Worm (Caenorhabditis elegans) whole organism, L4 larva: ENCODE results near the gene parg-1.

Experiments
- F10B5.3 ChIP-seq: sonication (generic microtip); optimal IDR thresholded peaks from 2 replicates; lab custom pipeline; 2016; ENCODE audit warnings: mild to moderate bottlenecking, missing genetic modification characterization, missing compliant biosample characterization
- F44E2.7 ChIP-seq: fragments of 200-800 bp; sonication (Bioruptor generic); IDR thresholded peaks from 2 replicates; pipeline ENCODE4 v2.1.2; 2022; ENCODE audit warnings: missing genetic modification characterization, missing compliant biosample characterization
- ZK546.5 ChIP-seq, 2 experiments: sonication (generic microtip); optimal IDR thresholded peaks; 2 replicates each; lab custom pipeline; 2017; ENCODE audit warnings: missing biosample characterization in 2 of 2, missing genetic modification characterization in 2 of 2
- aha-1 ChIP-seq: fragments of 150-350 bp; peaks from one replicate; lab custom pipeline; 2014; ENCODE audit warnings: missing biosample characterization, missing genetic modification characterization
- ceh-28 ChIP-seq: fragments of 150-350 bp; optimal IDR thresholded peaks from 2 replicates; lab custom pipeline; 2014; ENCODE audit warnings: missing biosample characterization, missing genetic modification reagents, missing genetic modification characterization
- ceh-44 ChIP-seq: fragments of 200-800 bp; sonication (Bioruptor generic); IDR thresholded peaks from 2 replicates; pipeline ENCODE4 v1.3.6; 2022; ENCODE audit warnings: missing genetic modification reagents, missing genetic modification characterization, missing compliant biosample characterization
- ceh-82 ChIP-seq: sonication (generic microtip); optimal IDR thresholded peaks from 2 replicates; lab custom pipeline; 2017; ENCODE audit warnings: missing biosample characterization, missing genetic modification characterization
- ces-1 ChIP-seq: fragments of 150-350 bp; sonication (generic microtip); optimal IDR thresholded peaks from 4 replicates; lab custom pipeline; 2014; ENCODE audit warnings: missing biosample characterization, missing genetic modification reagents, missing genetic modification characterization
- ctbp-1 ChIP-seq: fragments of 200-800 bp; sonication (Bioruptor generic); IDR thresholded peaks from 2 replicates; pipeline ENCODE4 v1.3.6; 2022; ENCODE audit warnings: missing genetic modification reagents, missing genetic modification characterization, missing compliant biosample characterization
- daf-12 ChIP-seq: fragments of 150-350 bp; optimal IDR thresholded peaks from 2 replicates; lab custom pipeline; 2014; ENCODE audit warnings: missing biosample characterization, missing genetic modification reagents, missing genetic modification characterization
- daf-8 ChIP-seq: fragments of 200-800 bp; sonication (Bioruptor generic); IDR thresholded peaks from 2 replicates; pipeline ENCODE4 v1.3.6; 2022; ENCODE audit warnings: missing genetic modification characterization, missing compliant biosample characterization
- duxl-1 ChIP-seq: sonication (generic microtip); optimal IDR thresholded peaks from 2 replicates; lab custom pipeline; 2016; ENCODE audit warnings: mild to moderate bottlenecking, missing genetic modification characterization, moderate library complexity, missing compliant biosample characterization; ENCODE audit not compliant: poor library complexity
- egl-43 ChIP-seq: fragments of 200-800 bp; sonication (Bioruptor generic); IDR thresholded peaks from 2 replicates; pipeline ENCODE4 v1.3.6; 2022; ENCODE audit warnings: missing genetic modification reagents, missing genetic modification characterization, missing compliant biosample characterization
- fkh-10 ChIP-seq: fragments of 150-350 bp; optimal IDR thresholded peaks from 2 replicates; lab custom pipeline; 2014; ENCODE audit warnings: missing biosample characterization, missing genetic modification reagents, missing genetic modification characterization
- gei-8 ChIP-seq: fragments of 200-800 bp; sonication (Bioruptor generic); optimal IDR thresholded peaks from 2 replicates; lab custom pipeline; 2018; ENCODE audit warnings: mild to moderate bottlenecking, missing genetic modification characterization, missing compliant biosample characterization
- hlh-30 ChIP-seq: sonication (generic microtip); optimal IDR thresholded peaks from 2 replicates; lab custom pipeline; 2017; ENCODE audit warnings: antibody characterized with exemption, mild to moderate bottlenecking, missing genetic modification characterization, missing compliant biosample characterization; ENCODE audit not compliant: insufficient read depth
- hmg-1.1 ChIP-seq: fragments of 200-800 bp; sonication (Bioruptor generic); IDR thresholded peaks from 2 replicates; pipeline ENCODE4 v1.3.6; 2022; ENCODE audit warnings: missing genetic modification reagents, missing genetic modification characterization, missing compliant biosample characterization
- lin-13 ChIP-seq: fragments of 150-350 bp; optimal IDR thresholded peaks from 2 replicates; lab custom pipeline; 2014; ENCODE audit warnings: missing biosample characterization, missing genetic modification reagents, missing genetic modification characterization
- lin-15B ChIP-seq: fragments of 150-350 bp; sonication (generic microtip); optimal IDR thresholded peaks from 3 replicates; lab custom pipeline; 2014; ENCODE audit warnings: missing biosample characterization, missing genetic modification characterization
- lin-29 ChIP-seq: fragments of 200-800 bp; sonication (Bioruptor generic); IDR thresholded peaks from 2 replicates; pipeline ENCODE4 v1.3.6; 2022; ENCODE audit warnings: missing genetic modification reagents, missing genetic modification characterization, missing compliant biosample characterization
- lin-39 ChIP-seq: fragments of 150-350 bp; optimal IDR thresholded peaks from 2 replicates; lab custom pipeline; 2014; ENCODE audit warnings: missing biosample characterization, missing genetic modification reagents, missing genetic modification characterization
- lsy-2 ChIP-seq, 2 experiments: fragments of 150-350 bp in 1 of 2; sonication (generic microtip) in 1 of 2; optimal IDR thresholded peaks; 2 replicates each; lab custom pipeline; 2014 to 2017; ENCODE audit warnings: missing biosample characterization in 2 of 2, missing genetic modification characterization in 2 of 2
- madf-5 ChIP-seq, 2 experiments: fragments of 200-800 bp; sonication (Bioruptor generic); IDR thresholded peaks; 2 replicates each; pipeline ENCODE4 v1.3.6; 2022; ENCODE audit warnings: missing compliant biosample characterization in 2 of 2, missing genetic modification characterization in 2 of 2
- mdl-1 ChIP-seq, 2 experiments: fragments of 150-350 bp in 1 of 2; sonication (generic microtip) in 1 of 2; optimal IDR thresholded peaks; 2 replicates each; lab custom pipeline; 2014 to 2017; ENCODE audit warnings: missing biosample characterization in 2 of 2, missing genetic modification characterization in 2 of 2
- mdt-29 ChIP-seq: fragments of 200-800 bp; sonication (Bioruptor generic); IDR thresholded peaks from 2 replicates; pipeline ENCODE4 v1.3.6; 2022; ENCODE audit warnings: missing genetic modification reagents, missing genetic modification characterization, missing compliant biosample characterization
- mep-1 ChIP-seq: fragments of 150-350 bp; sonication (generic microtip); optimal IDR thresholded peaks from 3 replicates; lab custom pipeline; 2014; ENCODE audit warnings: missing biosample characterization, missing genetic modification characterization
- mes-2 ChIP-seq: sonication (generic microtip); optimal IDR thresholded peaks from 2 replicates; lab custom pipeline; 2016; ENCODE audit warnings: missing genotype, mild to moderate bottlenecking, missing genetic modification characterization, missing compliant biosample characterization; ENCODE audit not compliant: poor library complexity, severe bottlenecking
- nhr-10 ChIP-seq: fragments of 150-350 bp; optimal IDR thresholded peaks from 2 replicates; lab custom pipeline; 2014; ENCODE audit warnings: missing biosample characterization, missing genetic modification characterization
- nhr-102 ChIP-seq: sonication (generic microtip); optimal IDR thresholded peaks from 2 replicates; lab custom pipeline; 2016; ENCODE audit warnings: mild to moderate bottlenecking, missing genetic modification characterization, moderate library complexity, missing compliant biosample characterization
- php-3 ChIP-seq: fragments of 200-800 bp; sonication (Bioruptor generic); IDR thresholded peaks from 2 replicates; pipeline ENCODE4 v1.3.6; 2022; ENCODE audit warnings: missing genetic modification reagents, missing genetic modification characterization, missing compliant biosample characterization
- spr-1 ChIP-seq: sonication (generic microtip); optimal IDR thresholded peaks from 2 replicates; lab custom pipeline; 2016; ENCODE audit warnings: mild to moderate bottlenecking, missing genetic modification characterization, missing compliant biosample characterization
- unc-130 ChIP-seq: sonication (generic microtip); optimal IDR thresholded peaks from 2 replicates; lab custom pipeline; 2016; ENCODE audit warnings: missing genetic modification reagents, missing genetic modification characterization, missing compliant biosample characterization
- unc-39 ChIP-seq: sonication (generic microtip); optimal IDR thresholded peaks from 2 replicates; lab custom pipeline; 2017; ENCODE audit warnings: missing biosample characterization, missing genetic modification characterization
- vab-7 ChIP-seq: fragments of 200-800 bp; sonication (Bioruptor generic); IDR thresholded peaks from 2 replicates; pipeline ENCODE4 v1.3.6; 2022; ENCODE audit warnings: missing genetic modification reagents, missing genetic modification characterization, missing compliant biosample characterization

Gene parg-1

ce11 chrIV:8796246-8796645 is 50.2 kb downstream of the parg-1 start:
- TF ChIP-seq unc-39 (no peak), gei-8 (GFP tag; lab: Kevin White, UChicago) (no peak), ceh-44 (GFP tag; lab: Robert Waterston, UW) (no peak), F44E2.7 (GFP tag; lab: Robert Waterston, UW) (no peak), mep-1 (tag; lab: Kevin White, UChicago) (peak; percentile 65), ceh-28 (tag; lab: Kevin White, UChicago) (no peak), daf-12 (no peak), ctbp-1 (GFP tag; lab: Robert Waterston, UW) (0 out of 2 replicates have a peak, but pooled peaks have one; percentile 42), duxl-1 (tag; lab: Kevin White, UChicago) (no peak), unc-130 (GFP tag; lab: Kevin White, UChicago) (no peak), nhr-10 (no peak), lin-13 (GFP tag; lab: Kevin White, UChicago) (no peak), hlh-30 (tag; lab: Kevin White, UChicago) (peak; percentile 20), egl-43 (GFP tag; lab: Robert Waterston, UW) (no peak), lin-39 (tag; lab: Kevin White, UChicago) (peak; percentile 15), mdt-29 (GFP tag; lab: Robert Waterston, UW) (no peak), lin-15B (no peak), nhr-102 (tag; lab: Kevin White, UChicago) (no peak), F10B5.3 (tag; lab: Kevin White, UChicago) (no peak), aha-1 (peak; percentile 72), ceh-82 (tag; lab: Kevin White, UChicago) (no peak), madf-5 (GFP tag; IDR thresholded peaks at IDR 0.05; lab: Robert Waterston, UW) (no peak), ZK546.5 (tag; optimal IDR thresholded peaks at IDR 0.05; lab: Kevin White, UChicago) (no peak), mdl-1 (tag; optimal IDR thresholded peaks at IDR 0.05; lab: Kevin White, UChicago) (no peak), daf-8 (no peak), hmg-1.1 (GFP tag; lab: Robert Waterston, UW) (0 out of 2 replicates have a peak, but pooled peaks have one; percentile 10), vab-7 (GFP tag; lab: Robert Waterston, UW) (no peak), spr-1 (tag; lab: Kevin White, UChicago) (no peak), php-3 (GFP tag; lab: Robert Waterston, UW) (no peak), lsy-2 (tag; optimal IDR thresholded peaks at IDR 0.05; lab: Kevin White, UChicago) (peak in 1 of 2 experiments; percentile 12), fkh-10 (GFP tag; lab: Kevin White, UChicago) (peak; percentile 61), ces-1 (GFP tag; lab: Kevin White, UChicago) (no peak)

- TF ChIP-seq php-3 (GFP tag; lab: Robert Waterston, UW) (no peak), lin-29 (GFP tag; lab: Robert Waterston, UW) (no peak), mes-2 (tag; lab: Kevin White, UChicago) (no peak)
Measured at ce11 chrIV:8798255-8798654, 52.2 kb downstream of the parg-1 start, which contains the start of gene clec-182. Gene clec-182, minus strand, starts transcription at chrIV:8798355.
